Fruit fly (Drosophila melanogaster): Measurements from ENCODE around the gene CG3108.

Gene CG3108

dm6 chrX:5744992-5745732, 36.3 kb downstream of the CG3108 start (continued):
- TF ChIP-seq dac (GFP tag; optimal IDR thresholded peaks at IDR 0.05) (peak; percentile 0), CG10669 (GFP tag; optimal IDR thresholded peaks at IDR 0.05) (no peak), esn (GFP tag; optimal IDR thresholded peaks at IDR 0.05) (peak; percentile 43), CG11762 (GFP tag; optimal IDR thresholded peaks at IDR 0.05; ENCODE audit: insufficient read depth) (no peak), Eip78C (GFP tag) (peak; percentile 80), CG6163 (GFP tag; IDR thresholded peaks at IDR 0.05) (peak; percentile 36; the same call in 1 of the 3 replicates), Gug (GFP tag; IDR thresholded peaks at IDR 0.05) (0 out of 2 replicates have a peak, but pooled peaks have one; percentile 28), CG6854 (GFP tag; optimal IDR thresholded peaks at IDR 0.05) (no peak), Eip93F (GFP tag; optimal IDR thresholded peaks at IDR 0.05) (no peak), Lpt (GFP tag; optimal IDR thresholded peaks at IDR 0.05) (no peak), net (GFP tag; optimal IDR thresholded peaks at IDR 0.05) (peak; percentile 27), spab (GFP tag; optimal IDR thresholded peaks at IDR 0.05) (no peak), CG15336 (GFP tag; IDR thresholded peaks at IDR 0.05) (peak; percentile 42; the same call in 1 of the 2 replicates), CG3919 (GFP tag; optimal IDR thresholded peaks at IDR 0.05) (no peak), fd85E (GFP tag; optimal IDR thresholded peaks at IDR 0.05) (no peak), CG8632 (GFP tag; optimal IDR thresholded peaks at IDR 0.05) (no peak), CG6808 (GFP tag; optimal IDR thresholded peaks at IDR 0.05) (no peak), CG8319 (GFP tag; optimal IDR thresholded peaks at IDR 0.05) (no peak), CG7368 (GFP tag; optimal IDR thresholded peaks at IDR 0.05) (no peak), CG31627 (GFP tag; optimal IDR thresholded peaks at IDR 0.05) (peak; percentile 7), Sox102F (GFP tag; optimal IDR thresholded peaks at IDR 0.05) (no peak), Blimp-1 (GFP tag; optimal IDR thresholded peaks at IDR 0.05) (no peak)

dm6 chrX:5744277-5744846, 37.1 kb downstream of the CG3108 start:
- TF ChIP-seq CG6854 (GFP tag; optimal IDR thresholded peaks at IDR 0.05) (no peak), net (GFP tag; optimal IDR thresholded peaks at IDR 0.05) (no peak), eg (GFP tag; IDR thresholded peaks at IDR 0.05) (no peak), ss (GFP tag; optimal IDR thresholded peaks at IDR 0.05) (peak in 1 of 2 experiments; percentile 53), Blimp-1 (GFP tag; optimal IDR thresholded peaks at IDR 0.05) (no peak), CG11762 (GFP tag; optimal IDR thresholded peaks at IDR 0.05; ENCODE audit: insufficient read depth) (no peak), vri (GFP tag; optimal IDR thresholded peaks at IDR 0.05) (no peak), CG6163 (GFP tag; IDR thresholded peaks at IDR 0.05) (0 out of 3 replicates have a peak, but pooled peaks have one; percentile 11), CG3032 (tag; optimal IDR thresholded peaks at IDR 0.05) (no peak), Hr4 (GFP tag; optimal IDR thresholded peaks at IDR 0.05) (no peak), Hr39 (GFP tag; optimal IDR thresholded peaks at IDR 0.05) (no peak), fkh (GFP tag; optimal IDR thresholded peaks at IDR 0.05) (peak; percentile 54), Sox14 (GFP tag; optimal IDR thresholded peaks at IDR 0.05) (no peak), Sox102F (GFP tag; optimal IDR thresholded peaks at IDR 0.05) (no peak), CG32006 (GFP tag; optimal IDR thresholded peaks at IDR 0.05) (no peak), lz (GFP tag; optimal IDR thresholded peaks at IDR 0.05) (no peak), CG6276 (GFP tag; optimal IDR thresholded peaks at IDR 0.05) (no peak), esn (GFP tag; optimal IDR thresholded peaks at IDR 0.05) (no peak), CG6792 (GFP tag; optimal IDR thresholded peaks at IDR 0.05) (no peak)

dm6 chrX:5741625-5742024, 39.8 kb downstream of the CG3108 start:
- TF ChIP-seq CG9139 (GFP tag; optimal IDR thresholded peaks at IDR 0.05) (no peak), CG10631 (GFP tag; optimal IDR thresholded peaks at IDR 0.05) (no peak), eg (GFP tag; IDR thresholded peaks at IDR 0.05) (no peak), CG3032 (tag; optimal IDR thresholded peaks at IDR 0.05) (no peak), topi (GFP tag; optimal IDR thresholded peaks at IDR 0.05) (no peak), fd85E (GFP tag; optimal IDR thresholded peaks at IDR 0.05) (no peak), CG6808 (GFP tag; optimal IDR thresholded peaks at IDR 0.05) (no peak), Gug (GFP tag; IDR thresholded peaks at IDR 0.05) (no peak)
